Worm (Caenorhabditis elegans): ENCODE data around the gene nhr-22.

DNA sequence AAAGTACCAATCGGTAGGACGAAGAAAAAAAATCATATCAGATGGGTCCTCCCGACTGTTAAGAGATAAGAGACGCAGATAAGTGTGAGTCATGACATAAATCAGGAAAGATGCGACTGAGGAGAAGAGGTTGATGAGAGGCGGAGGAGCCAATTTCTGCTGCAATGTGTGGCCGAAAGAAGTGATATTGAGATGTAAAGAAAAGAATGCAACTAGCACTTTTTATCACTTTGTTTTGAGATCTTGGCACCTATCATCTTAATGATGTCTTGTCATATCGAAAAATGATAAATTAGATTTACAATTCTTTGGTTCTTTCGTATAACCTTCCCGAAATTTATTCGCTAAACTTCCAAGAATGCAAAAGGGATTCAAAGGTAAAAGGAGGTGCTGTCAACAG, 32.5 kb upstream of the nhr-22 start, which contains the start of gene del-10:
- TF ChIP-seq egrh-3 (GFP tag; IDR thresholded peaks at IDR 0.05) (no peak), F55B11.4 (tag; optimal IDR thresholded peaks at IDR 0.05; ENCODE audit: borderline replicate concordance, insufficient read depth) (no peak), lin-26 (GFP tag; IDR thresholded peaks at IDR 0.05) (no peak), tbx-9 (tag; optimal IDR thresholded peaks at IDR 0.05; ENCODE audit: borderline replicate concordance) (no peak), xnd-1 (tag; optimal IDR thresholded peaks at IDR 0.05) (no peak), akir-1 (GFP tag; optimal IDR thresholded peaks at IDR 0.05) (no peak), ztf-18 (tag; optimal IDR thresholded peaks at IDR 0.05) (no peak)
